Fruit fly (Drosophila melanogaster): Measurements from ENCODE around the gene CG12224.
A peak's percentile ranks its signal among the peaks of the same experiment; 100 is the strongest.

DNA sequence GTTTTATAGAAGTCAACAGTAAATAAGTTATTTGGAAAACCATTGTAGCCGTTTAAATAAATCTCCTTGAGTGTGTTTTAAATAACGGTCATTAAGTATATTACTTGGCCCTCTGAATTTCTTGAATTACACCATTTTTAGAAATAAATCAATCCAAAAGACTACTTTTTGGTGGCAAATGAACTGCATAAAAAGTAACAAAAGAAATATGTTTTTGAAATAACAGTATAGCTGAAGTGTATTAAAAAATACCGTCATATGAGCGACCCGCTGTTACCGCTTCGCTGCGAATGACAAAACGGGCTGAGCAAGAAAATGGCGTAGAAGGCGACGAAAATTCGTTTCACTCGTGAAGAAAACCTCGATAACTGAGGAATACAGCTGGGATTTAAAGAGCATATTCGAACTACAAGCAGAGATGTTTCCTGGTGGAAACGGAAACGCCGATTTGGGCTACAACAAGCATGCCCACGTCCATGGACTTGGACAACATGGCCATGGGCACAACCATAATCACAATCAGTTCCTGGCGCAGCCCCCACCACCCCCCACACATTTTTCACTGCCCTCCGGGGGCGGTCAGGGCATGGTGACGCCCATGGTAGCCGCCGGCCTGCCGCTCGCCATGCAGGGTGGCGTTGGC is 32.4 kb downstream of the CG12224 start, which contains the start of gene CG31211:
- TF ChIP-seq br (GFP tag; optimal IDR thresholded peaks at IDR 0.05) = no peak
- no peak for TF ChIP-seq dl (GFP tag; optimal IDR thresholded peaks at IDR 0.05; ENCODE audit: insufficient read depth in 1 of 2, partially characterized antibody in 2 of 2)
- peak; percentile 3 for TF ChIP-seq ey (GFP tag; optimal IDR thresholded peaks at IDR 0.05)
- TF ChIP-seq N (GFP tag; optimal IDR thresholded peaks at IDR 0.05) = no peak
- no peak for TF ChIP-seq Vsx2 (GFP tag; optimal IDR thresholded peaks at IDR 0.05; ENCODE audit: partially characterized antibody)
- no peak for TF ChIP-seq jim (GFP tag; optimal IDR thresholded peaks at IDR 0.05)

All from whole organism, wandering third instar larva.